Fruit fly (Drosophila melanogaster): ENCODE data around the gene Polr3D.

- TF ChIP-seq CG13204 (GFP tag; optimal IDR thresholded peaks at IDR 0.05) (no peak), EcR (GFP tag; optimal IDR thresholded peaks at IDR 0.05) (no peak), CG8301 (tag; optimal IDR thresholded peaks at IDR 0.05) (peak; percentile 67)
Observed at dm6 chr3L:18076649-18077048, 32.7 kb downstream of the Polr3D start.
